Worm (Caenorhabditis elegans) whole organism, young adult: ENCODE measurements around the gene cest-8.

Source experiments
- C17E4.6 ChIP-seq: fragments of 200-800 bp; sonication (Bioruptor generic); IDR thresholded peaks from 2 replicates; pipeline ENCODE4 v1.3.6; 2022; ENCODE audit warnings: missing genetic modification reagents, missing genetic modification characterization, missing compliant biosample characterization
- F49E8.2 ChIP-seq: sonication (generic microtip); optimal IDR thresholded peaks from 3 replicates; lab custom pipeline; 2017; ENCODE audit warnings: missing genetic modification characterization, mild to moderate bottlenecking, missing compliant biosample characterization, antibody characterized with exemption, moderate library complexity; ENCODE audit not compliant: insufficient read depth
- F57A8.1 ChIP-seq: fragments of 200-800 bp; sonication (Bioruptor generic); optimal IDR thresholded peaks from 2 replicates; lab custom pipeline; 2018; ENCODE audit warnings: mild to moderate bottlenecking, missing genetic modification characterization, moderate library complexity, missing compliant biosample characterization
- Y53G8AR.9 ChIP-seq: fragments of 200-800 bp; sonication (Bioruptor generic); conservative IDR thresholded peaks from 2 replicates; pipeline ENCODE4 v1.3.6; 2022; ENCODE audit warnings: missing genetic modification reagents, missing genetic modification characterization, missing compliant biosample characterization
- Y79H2A.3 ChIP-seq: fragments of 200-800 bp; sonication (Bioruptor generic); conservative IDR thresholded peaks from 2 replicates; pipeline ENCODE4 v1.3.6; 2022; ENCODE audit warnings: missing genetic modification reagents, missing genetic modification characterization, missing compliant biosample characterization
- ama-1 ChIP-seq, 3 experiments: fragments of 150-350 bp in 1 of 3; sonication (generic microtip) in 2 of 3; optimal IDR thresholded peaks; 2 replicates each; lab custom pipeline; 2014 to 2018; ENCODE audit warnings: missing biosample characterization in 2 of 3, missing genetic modification characterization in 2 of 3, missing genetic modification reagents in 2 of 3
- cebp-2 ChIP-seq: fragments of 200-800 bp; sonication (Bioruptor generic); IDR thresholded peaks from 2 replicates; pipeline ENCODE4 v1.3.6; 2022; ENCODE audit warnings: missing genetic modification characterization, missing compliant biosample characterization
- him-1 ChIP-seq: sonication (generic microtip); optimal IDR thresholded peaks from 2 replicates; lab custom pipeline; 2016; ENCODE audit warnings: missing genotype, missing genetic modification reagents, missing genetic modification characterization, missing compliant biosample characterization
- hmg-1.2 ChIP-seq: fragments of 200-800 bp; sonication (Bioruptor generic); IDR thresholded peaks from 2 replicates; pipeline ENCODE4 v1.3.6; 2022; ENCODE audit warnings: missing genetic modification reagents, missing genetic modification characterization, missing compliant biosample characterization
- nfyb-1 ChIP-seq: fragments of 200-800 bp; sonication (Bioruptor generic); IDR thresholded peaks from 2 replicates; pipeline ENCODE4 v1.3.6; 2022; ENCODE audit warnings: missing genetic modification reagents, missing genetic modification characterization, missing compliant biosample characterization
- snpc-4 ChIP-seq, 5 experiments: fragments of 150-350 bp in 1 of 5; sonication (generic microtip) in 4 of 5; optimal IDR thresholded peaks; 2 replicates each; lab custom pipeline; 2014 to 2018; ENCODE audit warnings: missing genetic modification characterization in 5 of 5, missing biosample characterization in 3 of 5, antibody characterized with exemption in 2 of 5, mild to moderate bottlenecking in 2 of 5, missing compliant biosample characterization in 2 of 5, missing genotype in 2 of 5, moderate library complexity in 2 of 5, missing genetic modification reagents in 1 of 5
- unc-62 ChIP-seq: fragments of 150-350 bp; optimal IDR thresholded peaks from 2 replicates; lab custom pipeline; 2014; ENCODE audit warnings: missing biosample characterization, missing genetic modification reagents, missing genetic modification characterization
- zim-3 ChIP-seq: sonication (generic microtip); optimal IDR thresholded peaks from 2 replicates; lab custom pipeline; 2017; ENCODE audit warnings: mild to moderate bottlenecking, missing genetic modification characterization, moderate library complexity, missing compliant biosample characterization

ce11 chrX:12201435-12201834 is 18.0 kb upstream of the cest-8 start:
- TF ChIP-seq him-1 (tag; lab: Kevin White, UChicago) (no peak), snpc-4 (GFP tag; optimal IDR thresholded peaks at IDR 0.05; lab: Kevin White, UChicago) (no peak), snpc-4 (tag; optimal IDR thresholded peaks at IDR 0.05; lab: Kevin White, UChicago) (no peak), F49E8.2 (tag; lab: Kevin White, UChicago) (no peak), C17E4.6 (GFP tag; lab: Robert Waterston, UW) (no peak), ama-1 (optimal IDR thresholded peaks at IDR 0.05; lab: Kevin White, UChicago) (no peak), ama-1 (GFP tag; optimal IDR thresholded peaks at IDR 0.05; lab: Kevin White, UChicago) (no peak), nfyb-1 (GFP tag; lab: Robert Waterston, UW) (no peak), zim-3 (tag; lab: Kevin White, UChicago) (no peak), unc-62 (no peak), Y53G8AR.9 (GFP tag; lab: Robert Waterston, UW) (no peak), cebp-2 (GFP tag; lab: Robert Waterston, UW) (no peak), hmg-1.2 (GFP tag; lab: Robert Waterston, UW) (no peak), Y79H2A.3 (GFP tag; lab: Robert Waterston, UW) (no peak), F57A8.1 (GFP tag; lab: Kevin White, UChicago) (no peak)
